Fruit fly (Drosophila melanogaster) whole organism, pupa: ENCODE data around the gene CG46441.

Experiments used
- CG10348 ChIP-seq: fragments of 200-800 bp; sonication (Bioruptor generic); IDR thresholded peaks from 2 replicates; pipeline ENCODE4 v1.3.6; 2022; ENCODE audit warnings: missing biosample characterization, missing genetic modification characterization
- CG12605 ChIP-seq: fragments of 200-800 bp; sonication (Bioruptor generic); IDR thresholded peaks from 2 replicates; pipeline ENCODE4 v1.3.6; 2022; ENCODE audit warnings: missing biosample characterization, missing genetic modification characterization
- CG13204 ChIP-seq: fragments of 200-800 bp; sonication (Bioruptor generic); optimal IDR thresholded peaks from 2 replicates; lab custom pipeline; 2018; ENCODE audit warnings: missing biosample characterization, mild to moderate bottlenecking, missing genetic modification characterization, moderate library complexity
- CG14655 ChIP-seq: fragments of 200-800 bp; sonication (Bioruptor generic); optimal IDR thresholded peaks from 3 replicates; lab custom pipeline; 2017; ENCODE audit warnings: mild to moderate bottlenecking, missing biosample characterization, missing genetic modification reagents, missing genetic modification characterization
- CG15710 ChIP-seq: fragments of 200-800 bp; sonication (Bioruptor generic); optimal IDR thresholded peaks from 2 replicates; lab custom pipeline; 2018; ENCODE audit warnings: missing biosample characterization, mild to moderate bottlenecking, missing genetic modification characterization, moderate library complexity
- CG17806 ChIP-seq: fragments of 200-800 bp; sonication (Bioruptor generic); optimal IDR thresholded peaks from 2 replicates; lab custom pipeline; 2018; ENCODE audit warnings: missing biosample characterization, mild to moderate bottlenecking, missing genetic modification characterization, moderate library complexity
- CG32121 ChIP-seq: fragments of 200-800 bp; sonication (Bioruptor generic); IDR thresholded peaks from 2 replicates; pipeline ENCODE4 v1.3.6; 2022; ENCODE audit warnings: missing biosample characterization, missing genetic modification characterization
- CG34367 ChIP-seq: fragments of 200-800 bp; sonication (Bioruptor generic); optimal IDR thresholded peaks from 2 replicates; lab custom pipeline; 2018; ENCODE audit warnings: missing biosample characterization, mild to moderate bottlenecking, missing genetic modification characterization
- CG4496 ChIP-seq: fragments of 200-800 bp; sonication (Bioruptor generic); IDR thresholded peaks from 3 replicates; pipeline ENCODE4 v1.3.6; 2022; ENCODE audit warnings: missing biosample characterization, missing genetic modification characterization
- CG8159 ChIP-seq: fragments of 200-800 bp; sonication (Bioruptor generic); optimal IDR thresholded peaks from 3 replicates; lab custom pipeline; 2018; ENCODE audit warnings: missing biosample characterization, mild to moderate bottlenecking, missing genetic modification characterization, moderate library complexity
- CG8301 ChIP-seq: fragments of 200-800 bp; sonication (Bioruptor generic); optimal IDR thresholded peaks from 2 replicates; lab custom pipeline; 2018; ENCODE audit warnings: missing biosample characterization, mild to moderate bottlenecking, missing genetic modification characterization
- CG9948 ChIP-seq: fragments of 200-800 bp; sonication (Bioruptor generic); optimal IDR thresholded peaks from 2 replicates; lab custom pipeline; 2018; ENCODE audit warnings: missing biosample characterization, mild to moderate bottlenecking, missing genetic modification characterization, moderate library complexity
- D1 ChIP-seq: fragments of 200-800 bp; sonication (Bioruptor generic); optimal IDR thresholded peaks from 2 replicates; lab custom pipeline; 2018; ENCODE audit warnings: missing biosample characterization, mild to moderate bottlenecking, missing genetic modification characterization, moderate library complexity
- EcR ChIP-seq: fragments of 200-800 bp; sonication (Bioruptor generic); optimal IDR thresholded peaks from 3 replicates; lab custom pipeline; 2019; ENCODE audit warnings: missing biosample characterization, missing genetic modification characterization, mild to moderate bottlenecking, moderate library complexity, missing genetic modification reagents
- Ets98B ChIP-seq: fragments of 200-800 bp; sonication (Bioruptor generic); IDR thresholded peaks from 2 replicates; pipeline ENCODE4 v1.3.6; 2022; ENCODE audit warnings: missing biosample characterization, missing genetic modification characterization
- Pif1A ChIP-seq: fragments of 200-800 bp; sonication (Bioruptor generic); optimal IDR thresholded peaks from 3 replicates; lab custom pipeline; 2016; ENCODE audit warnings: missing biosample characterization, missing genetic modification characterization
- Pif1B ChIP-seq: fragments of 200-800 bp; sonication (Bioruptor generic); optimal IDR thresholded peaks from 3 replicates; lab custom pipeline; 2016; ENCODE audit warnings: missing biosample characterization, missing genetic modification characterization
- Snoo ChIP-seq: fragments of 200-800 bp; sonication (Bioruptor generic); optimal IDR thresholded peaks from 3 replicates; lab custom pipeline; 2017; ENCODE audit warnings: missing biosample characterization, mild to moderate bottlenecking, missing genetic modification characterization, inconsistent platforms
- fd96Ca ChIP-seq: fragments of 200-800 bp; sonication (Bioruptor generic); IDR thresholded peaks from 3 replicates; pipeline ENCODE4 v1.3.6; 2022; ENCODE audit warnings: missing biosample characterization, missing genetic modification characterization
- gl ChIP-seq: fragments of 200-800 bp; sonication (Bioruptor generic); optimal IDR thresholded peaks from 2 replicates; lab custom pipeline; 2018; ENCODE audit warnings: missing biosample characterization, mild to moderate bottlenecking, missing genetic modification characterization
- rn ChIP-seq: fragments of 200-800 bp; sonication (Bioruptor generic); IDR thresholded peaks from 2 replicates; pipeline ENCODE4 v1.3.6; 2022; ENCODE audit warnings: missing biosample characterization, missing genetic modification characterization

The CG46441 gene

DNA sequence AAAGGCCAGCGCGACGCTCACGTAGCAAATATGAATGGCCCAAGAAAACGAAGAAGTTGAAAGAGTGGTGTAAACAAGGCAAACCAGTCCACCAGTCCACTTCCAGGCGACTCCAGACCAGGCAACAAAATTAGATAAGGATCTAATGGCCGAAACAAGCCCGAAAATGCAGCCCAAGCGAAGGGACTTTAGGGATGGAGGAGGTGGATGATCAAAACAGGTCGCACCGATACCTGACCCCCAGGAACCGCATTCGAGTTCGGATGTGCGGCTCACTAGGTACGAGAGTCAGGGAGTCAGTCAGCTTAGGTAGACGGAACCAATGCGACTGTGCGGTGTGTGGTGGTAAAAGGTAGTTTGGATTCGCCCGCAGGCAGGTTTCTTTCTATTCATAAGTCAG lies 41.4 kb upstream of the CG46441 start:
- TF ChIP-seq CG34367 (tag; lab: Kevin White, UChicago): no peak
- TF ChIP-seq Pif1A (GFP tag; lab: Kevin White, UChicago): no peak
- no peak for TF ChIP-seq CG13204 (GFP tag; lab: Kevin White, UChicago)
- no peak for TF ChIP-seq CG9948 (tag; lab: Kevin White, UChicago)
- no peak for TF ChIP-seq CG14655 (GFP tag; lab: Kevin White, UChicago)
- no peak for TF ChIP-seq Snoo (tag; lab: Kevin White, UChicago)
- no peak for TF ChIP-seq CG10348 (GFP tag; lab: Robert Waterston, UW)
- TF ChIP-seq CG32121 (GFP tag; lab: Robert Waterston, UW): no peak
- TF ChIP-seq rn (GFP tag; lab: Robert Waterston, UW): no peak
- no peak for TF ChIP-seq CG15710
- no peak for TF ChIP-seq D1 (tag; lab: Kevin White, UChicago)
- TF ChIP-seq Pif1B (GFP tag; lab: Kevin White, UChicago): no peak

DNA sequence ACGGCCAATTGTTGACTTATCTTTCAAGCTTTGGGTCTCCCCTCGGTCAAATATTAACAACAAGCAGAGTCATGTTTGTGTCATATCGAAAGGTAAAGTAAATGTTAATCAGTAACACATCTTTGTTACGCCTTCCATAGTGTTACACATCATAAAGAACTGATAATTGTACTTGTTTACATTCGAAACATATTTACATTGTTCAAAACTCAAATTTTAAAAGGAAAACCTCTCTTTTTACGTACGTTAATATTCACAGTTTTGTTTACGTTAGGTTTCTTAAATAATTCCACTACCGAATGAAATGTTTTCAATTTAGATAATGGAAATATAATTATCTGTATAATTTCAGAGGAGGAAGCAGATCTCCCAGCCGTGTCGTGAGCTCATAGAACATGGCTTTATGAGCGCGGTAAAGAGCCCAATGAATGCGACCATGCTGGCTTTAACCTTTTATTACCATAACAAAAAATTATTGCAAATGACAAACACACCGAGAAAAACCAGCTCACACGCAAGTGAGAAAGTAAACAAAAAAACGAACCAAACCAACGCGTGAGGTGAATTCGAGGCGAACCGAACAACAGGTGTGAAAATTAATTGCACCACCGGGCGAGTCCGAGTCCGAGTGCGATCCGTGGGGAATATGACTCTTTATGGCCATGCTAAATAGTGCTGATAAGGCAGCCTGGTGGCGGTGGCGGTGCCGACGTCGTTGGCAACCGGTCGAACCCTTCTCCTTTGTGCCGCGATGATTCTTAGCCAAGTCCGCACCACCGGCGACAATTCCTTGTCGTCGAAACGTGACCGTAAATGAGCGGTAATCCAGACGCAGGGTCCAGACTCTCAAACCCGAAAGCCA lies 40.7 kb upstream of the CG46441 start:
- TF ChIP-seq CG10348 (GFP tag; lab: Robert Waterston, UW): no peak
- no peak for TF ChIP-seq CG14655 (GFP tag; lab: Kevin White, UChicago)
- TF ChIP-seq CG4496 (GFP tag; lab: Robert Waterston, UW): peak; percentile 57; the same call in 1 of the 3 replicates

DNA sequence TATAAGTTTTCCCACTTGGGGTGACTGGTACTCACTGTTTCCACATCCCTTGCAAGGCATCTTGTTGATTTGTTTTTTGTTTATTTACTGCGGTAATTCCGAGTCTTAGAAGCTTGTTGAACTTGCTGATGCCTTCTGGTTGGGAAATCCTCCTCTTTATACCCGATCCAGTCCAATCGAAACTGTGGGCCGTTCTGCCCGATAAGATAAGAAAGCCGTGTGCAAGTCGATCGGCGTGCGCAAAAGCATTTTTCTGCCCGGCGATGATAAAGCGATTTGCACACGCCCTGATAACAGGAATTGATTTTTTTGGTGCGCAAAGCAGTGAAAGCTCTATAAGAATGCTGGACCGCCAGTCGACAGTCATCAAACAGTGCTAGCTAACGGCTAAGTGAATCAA lies 32.8 kb upstream of the CG46441 start, which contains the start of the genes MtnE and MtnD:
Gene MtnE, minus strand, starts transcription at position 130 of the 400 bp plus-strand sequence.
Gene MtnD, plus strand, starts transcription at position 388 of the 400 bp plus-strand sequence.
- TF ChIP-seq CG15710: no peak
- peak; percentile 60; the same call in 1 of the 3 replicates for TF ChIP-seq CG4496 (GFP tag; lab: Robert Waterston, UW)
- no peak for TF ChIP-seq CG14655 (GFP tag; lab: Kevin White, UChicago)

DNA sequence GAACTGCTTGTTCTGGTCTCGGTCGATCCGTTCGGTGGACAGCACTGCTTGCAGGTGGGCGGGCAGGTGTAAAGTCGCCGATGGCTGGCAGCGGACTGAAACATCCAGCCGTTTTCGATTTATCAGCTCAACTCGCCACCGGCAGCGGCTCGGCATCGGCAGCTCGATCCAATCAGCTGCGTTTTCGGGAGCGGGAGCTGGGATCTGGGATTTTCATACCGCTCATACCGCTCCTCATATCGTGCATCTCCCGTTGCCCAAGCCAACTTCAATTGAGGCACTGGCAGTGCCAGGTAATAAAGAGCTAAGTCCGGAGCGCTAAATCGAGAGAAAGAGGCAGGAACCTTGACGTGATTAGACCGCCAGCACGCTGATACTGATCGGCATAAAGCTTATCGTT lies 10.6 kb upstream of the CG46441 start, which contains the start of gene MFS9:
Gene MFS9, minus strand, starts transcription at position 101 of the 400 bp plus-strand sequence.
- TF ChIP-seq CG8159 (tag; lab: Kevin White, UChicago) (no peak), Snoo (tag; lab: Kevin White, UChicago) (no peak), CG12605 (GFP tag; lab: Robert Waterston, UW) (no peak), Pif1A (GFP tag; lab: Kevin White, UChicago) (no peak), CG8301 (tag; lab: Kevin White, UChicago) (no peak), gl (tag; lab: Kevin White, UChicago) (no peak), CG4496 (GFP tag; lab: Robert Waterston, UW) (no peak), CG17806 (tag; lab: Kevin White, UChicago) (no peak), Pif1B (GFP tag; lab: Kevin White, UChicago) (no peak)

DNA sequence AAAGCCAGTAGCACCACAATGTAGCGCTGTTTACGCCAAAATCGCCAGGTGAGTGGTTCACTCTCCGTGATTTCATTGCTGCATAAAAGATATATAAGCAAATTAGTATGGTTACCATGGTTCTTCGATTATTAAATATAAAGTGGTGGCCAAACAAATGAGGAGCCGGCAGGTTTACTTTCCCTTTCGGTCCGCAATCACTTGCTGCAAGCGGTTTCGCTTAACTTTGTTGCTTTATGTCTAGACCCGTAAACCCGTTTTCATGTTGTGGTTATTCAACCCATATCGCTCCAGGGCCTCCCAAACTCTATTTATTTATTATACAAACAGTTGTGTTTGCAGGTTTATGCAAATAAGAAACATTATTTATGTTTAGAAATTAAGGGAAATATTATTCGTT lies 7.6 kb upstream of the CG46441 start:
- TF ChIP-seq fd96Ca (GFP tag; lab: Robert Waterston, UW) (no peak), CG9948 (tag; lab: Kevin White, UChicago) (no peak), Snoo (tag; lab: Kevin White, UChicago) (no peak), EcR (GFP tag; lab: Kevin White, UChicago) (no peak), CG8159 (tag; lab: Kevin White, UChicago) (no peak), rn (GFP tag; lab: Robert Waterston, UW) (no peak), CG13204 (GFP tag; lab: Kevin White, UChicago) (no peak), CG34367 (tag; lab: Kevin White, UChicago) (no peak), Pif1B (GFP tag; lab: Kevin White, UChicago) (no peak), CG12605 (GFP tag; lab: Robert Waterston, UW) (no peak), CG8301 (tag; lab: Kevin White, UChicago) (no peak), Ets98B (GFP tag; lab: Robert Waterston, UW) (no peak), CG4496 (GFP tag; lab: Robert Waterston, UW) (no peak), gl (tag; lab: Kevin White, UChicago) (no peak), CG32121 (GFP tag; lab: Robert Waterston, UW) (no peak), Pif1A (GFP tag; lab: Kevin White, UChicago) (no peak), CG17806 (tag; lab: Kevin White, UChicago) (no peak)

DNA sequence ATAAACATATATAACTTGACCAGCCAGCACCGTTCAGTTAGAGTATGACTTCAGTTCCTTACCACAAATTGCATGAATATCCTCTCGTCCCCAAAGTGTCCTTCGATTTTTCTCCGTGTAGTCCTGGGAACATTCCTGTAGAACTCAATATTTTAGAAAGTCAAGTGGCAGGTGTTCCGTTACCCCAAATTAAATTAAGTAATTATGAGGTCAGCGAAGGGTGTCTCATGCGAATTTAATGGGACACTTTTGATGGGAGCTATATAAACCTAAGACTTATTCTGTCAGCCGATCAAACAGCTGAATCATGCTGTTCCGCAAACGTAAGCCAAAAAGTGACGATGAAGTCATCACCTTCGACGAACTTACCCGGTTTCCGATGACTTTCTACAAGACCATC lies 2.7 kb upstream of the CG46441 start, which contains the start of gene Or92a:
Gene Or92a, plus strand, starts transcription at position 301 of the 400 bp plus-strand sequence.
- TF ChIP-seq CG10348 (GFP tag; lab: Robert Waterston, UW) (no peak), Pif1B (GFP tag; lab: Kevin White, UChicago) (no peak), CG15710 (no peak), CG17806 (tag; lab: Kevin White, UChicago) (no peak), CG9948 (tag; lab: Kevin White, UChicago) (no peak), Snoo (tag; lab: Kevin White, UChicago) (no peak)
